Fruit fly (Drosophila melanogaster): ENCODE data around the gene wrm2.

DNA sequence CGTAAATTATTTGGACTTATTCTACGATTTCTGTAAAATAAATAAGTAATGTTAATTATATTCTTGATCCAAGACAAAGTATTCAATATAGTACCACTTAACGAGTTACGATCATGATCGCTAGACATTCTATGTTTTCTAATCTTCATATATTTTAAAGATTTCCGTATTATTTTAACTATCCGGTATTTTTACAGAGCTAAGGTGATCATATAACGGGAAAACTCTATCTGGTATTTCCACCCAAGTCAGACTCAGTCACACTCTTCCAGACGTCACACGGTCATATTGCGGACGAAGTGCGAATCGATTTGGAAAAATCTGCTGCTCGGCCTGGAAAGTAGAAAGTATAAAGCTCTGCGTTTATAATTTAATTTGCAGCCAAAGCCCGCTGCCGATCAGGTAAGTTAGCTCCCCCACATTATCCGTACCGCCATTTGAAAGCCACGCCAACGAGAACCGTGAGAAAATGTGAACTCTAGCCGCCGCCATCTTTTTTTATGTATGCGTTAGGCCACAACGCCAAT is 4.3 kb upstream of the wrm2 start, which contains the start of the genes lark and eco:
- TF ChIP-seq CG14711 (tag; optimal IDR thresholded peaks at IDR 0.05) = peak; percentile 61
- TF ChIP-seq kay (GFP tag; ENCODE audit: borderline replicate concordance) = no peak
- TF ChIP-seq cnc (optimal IDR thresholded peaks at IDR 0.05) = no peak
- no peak for TF ChIP-seq Hr96 (GFP tag; optimal IDR thresholded peaks at IDR 0.05)
- TF ChIP-seq CG33017 (tag; optimal IDR thresholded peaks at IDR 0.05) = no peak
- peak; percentile 3 for TF ChIP-seq CG12768 (GFP tag; optimal IDR thresholded peaks at IDR 0.05)
- TF ChIP-seq toe (GFP tag; optimal IDR thresholded peaks at IDR 0.05) = no peak
- TF ChIP-seq CG7101 (tag; optimal IDR thresholded peaks at IDR 0.05) = no peak
- TF ChIP-seq cic (GFP tag; optimal IDR thresholded peaks at IDR 0.05) = no peak

Measured in whole organism, adult.